Fruit fly (Drosophila melanogaster) whole organism, embryonic: ENCODE measurements around the gene Vps29.
A peak's percentile ranks its signal among the peaks of the same experiment; 100 is the strongest.

Experiments
- ATbp ChIP-seq: fragments of 200-800 bp; sonication (Bioruptor generic); optimal IDR thresholded peaks from 2 replicates; lab custom pipeline; 2017; ENCODE audit warnings: missing biosample characterization, mild to moderate bottlenecking, missing genetic modification characterization, missing genetic modification reagents
- Adf1 ChIP-seq: fragments of 200-800 bp; sonication (Bioruptor generic); IDR thresholded peaks from 2 replicates; pipeline ENCODE4 v1.3.6; 2022; ENCODE audit warnings: missing biosample characterization, missing genetic modification characterization
- Atf6 ChIP-seq: fragments of 200-800 bp; sonication (Bioruptor generic); IDR thresholded peaks from 2 replicates; pipeline ENCODE4 v1.3.6; 2022; ENCODE audit warnings: missing biosample characterization, missing genetic modification characterization
- CG10431 ChIP-seq: fragments of 200-800 bp; sonication (Bioruptor generic); optimal IDR thresholded peaks from 3 replicates; lab custom pipeline; 2018; ENCODE audit warnings: missing biosample characterization, mild to moderate bottlenecking, missing genetic modification characterization
- CG10462 ChIP-seq: fragments of 200-800 bp; sonication (Bioruptor generic); optimal IDR thresholded peaks from 2 replicates; lab custom pipeline; 2016; ENCODE audit warnings: missing biosample characterization, missing genetic modification characterization
- CG11093 ChIP-seq: fragments of 200-800 bp; sonication (Bioruptor generic); IDR thresholded peaks from 3 replicates; pipeline ENCODE4 v1.3.6; 2022; ENCODE audit warnings: missing biosample characterization, missing genetic modification characterization
- CG11398 ChIP-seq: fragments of 200-800 bp; sonication (Bioruptor generic); optimal IDR thresholded peaks from 2 replicates; lab custom pipeline; 2016; ENCODE audit warnings: missing biosample characterization, missing genetic modification characterization
- CG12299 ChIP-seq: fragments of 200-800 bp; sonication (Bioruptor generic); optimal IDR thresholded peaks from 2 replicates; lab custom pipeline; 2018; ENCODE audit warnings: missing biosample characterization, mild to moderate bottlenecking, missing genetic modification characterization
- CG12769 ChIP-seq: fragments of 200-800 bp; sonication (Bioruptor generic); optimal IDR thresholded peaks from 2 replicates; lab custom pipeline; 2019; ENCODE audit warnings: missing biosample characterization, mild to moderate bottlenecking, missing genetic modification characterization, moderate library complexity
- CG15011 ChIP-seq: fragments of 200-800 bp; sonication (Bioruptor generic); optimal IDR thresholded peaks from 3 replicates; lab custom pipeline; 2018; ENCODE audit warnings: missing biosample characterization, mild to moderate bottlenecking, missing genetic modification characterization
- CG18262 ChIP-seq: fragments of 200-800 bp; optimal IDR thresholded peaks from 3 replicates; lab custom pipeline; 2019; ENCODE audit warnings: missing biosample characterization, mild to moderate bottlenecking, missing genetic modification characterization, moderate library complexity
- CG1832 ChIP-seq: fragments of 200-800 bp; sonication (Bioruptor generic); optimal IDR thresholded peaks from 2 replicates; lab custom pipeline; 2017; ENCODE audit warnings: missing biosample characterization, mild to moderate bottlenecking, missing genetic modification characterization, inconsistent platforms
- CG18764 ChIP-seq: fragments of 200-800 bp; sonication (Bioruptor generic); optimal IDR thresholded peaks from 3 replicates; lab custom pipeline; 2016; ENCODE audit warnings: missing biosample characterization, missing genetic modification characterization
- CG2202 ChIP-seq: fragments of 200-800 bp; sonication (Bioruptor generic); optimal IDR thresholded peaks from 2 replicates; lab custom pipeline; 2018; ENCODE audit warnings: missing biosample characterization, mild to moderate bottlenecking, missing genetic modification characterization
- CG2678 ChIP-seq: fragments of 200-800 bp; sonication (Bioruptor generic); optimal IDR thresholded peaks from 3 replicates; lab custom pipeline; 2019; ENCODE audit warnings: missing biosample characterization, mild to moderate bottlenecking, missing genetic modification characterization, moderate library complexity
- CG2889 ChIP-seq: fragments of 200-800 bp; sonication (Bioruptor generic); IDR thresholded peaks from 3 replicates; pipeline ENCODE4 v1.3.6; 2022; ENCODE audit warnings: missing biosample characterization, missing genetic modification characterization
- CG30403 ChIP-seq: fragments of 200-800 bp; sonication (Bioruptor generic); optimal IDR thresholded peaks from 3 replicates; lab custom pipeline; 2016; ENCODE audit warnings: missing biosample characterization, missing genetic modification characterization
- CG33213 ChIP-seq: fragments of 200-800 bp; sonication (Bioruptor generic); optimal IDR thresholded peaks from 3 replicates; lab custom pipeline; 2016; ENCODE audit warnings: missing biosample characterization, missing genetic modification characterization
- CG3847 ChIP-seq: fragments of 200-800 bp; sonication (Bioruptor generic); IDR thresholded peaks from 2 replicates; pipeline ENCODE4 v1.3.6; 2022; ENCODE audit warnings: missing biosample characterization, missing genetic modification characterization
- CG42726 ChIP-seq: fragments of 200-800 bp; sonication (Bioruptor generic); IDR thresholded peaks from 2 replicates; pipeline ENCODE4 v1.3.6; 2022; ENCODE audit warnings: missing biosample characterization, missing genetic modification characterization; ENCODE audit not compliant: partially characterized antibody
- CG43689 ChIP-seq: fragments of 200-800 bp; sonication (Bioruptor generic); IDR thresholded peaks from 2 replicates; pipeline ENCODE4 v1.3.6; 2022; ENCODE audit warnings: missing biosample characterization, missing genetic modification characterization
- CG4854 ChIP-seq: fragments of 200-800 bp; sonication (Bioruptor generic); optimal IDR thresholded peaks from 2 replicates; lab custom pipeline; 2016; ENCODE audit warnings: missing biosample characterization, missing genetic modification characterization, inconsistent platforms
- CG5953 ChIP-seq: fragments of 200-800 bp; sonication (Bioruptor generic); IDR thresholded peaks from 2 replicates; pipeline ENCODE4 v1.3.6; 2022; ENCODE audit warnings: missing biosample characterization, missing genetic modification characterization
- CG7357 ChIP-seq: fragments of 200-800 bp; sonication (Bioruptor generic); IDR thresholded peaks from 3 replicates; pipeline ENCODE4 v1.3.6; 2022; ENCODE audit warnings: missing biosample characterization, missing genetic modification characterization
- CG7556 ChIP-seq: fragments of 200-800 bp; sonication (Bioruptor generic); optimal IDR thresholded peaks from 2 replicates; lab custom pipeline; 2017; ENCODE audit warnings: missing biosample characterization, mild to moderate bottlenecking, missing genetic modification characterization
- CG9215 ChIP-seq: fragments of 200-800 bp; sonication (Bioruptor generic); IDR thresholded peaks from 2 replicates; pipeline ENCODE4 v1.3.6; 2022; ENCODE audit warnings: missing biosample characterization, missing genetic modification characterization
- CG9609 ChIP-seq: fragments of 200-800 bp; sonication (Bioruptor generic); optimal IDR thresholded peaks from 3 replicates; lab custom pipeline; 2016; ENCODE audit warnings: missing biosample characterization, missing genetic modification characterization
- CoRest ChIP-seq: fragments of 200-800 bp; sonication (Bioruptor generic); optimal IDR thresholded peaks from 3 replicates; lab custom pipeline; 2018; ENCODE audit warnings: missing biosample characterization, mild to moderate bottlenecking, missing genetic modification characterization, moderate library complexity
- HHEX ChIP-seq: fragments of 200-800 bp; sonication (Bioruptor generic); optimal IDR thresholded peaks from 3 replicates; lab custom pipeline; 2017; ENCODE audit warnings: missing biosample characterization, mild to moderate bottlenecking, missing genetic modification characterization, missing genetic modification reagents
- HmgD ChIP-seq: fragments of 200-800 bp; sonication (Bioruptor generic); optimal IDR thresholded peaks from 3 replicates; lab custom pipeline; 2016; ENCODE audit warnings: missing biosample characterization, missing genetic modification characterization
- Poxn ChIP-seq: fragments of 200-800 bp; sonication (Bioruptor generic); IDR thresholded peaks from 2 replicates; pipeline ENCODE4 v1.3.6; 2022; ENCODE audit warnings: missing biosample characterization, missing genetic modification characterization
- Tbp ChIP-seq: fragments of >200 bp; optimal IDR thresholded peaks from 2 replicates; lab custom pipeline; 2018; ENCODE audit warnings: missing biosample characterization, missing genetic modification characterization
- ash1 ChIP-seq: fragments of 200-800 bp; sonication (Bioruptor generic); optimal IDR thresholded peaks from 2 replicates; lab custom pipeline; 2018; ENCODE audit warnings: missing biosample characterization, mild to moderate bottlenecking, missing genetic modification characterization
- cad ChIP-seq: fragments of >200 bp; optimal IDR thresholded peaks from 2 replicates; lab custom pipeline; 2017; ENCODE audit warnings: missing biosample characterization, missing genetic modification characterization
- caup ChIP-seq: fragments of 200-800 bp; sonication (Bioruptor generic); optimal IDR thresholded peaks from 3 replicates; lab custom pipeline; 2017; ENCODE audit warnings: missing biosample characterization, mild to moderate bottlenecking, missing genetic modification characterization, moderate library complexity; ENCODE audit not compliant: severe bottlenecking
- fd64A ChIP-seq: fragments of 200-800 bp; sonication (Bioruptor generic); optimal IDR thresholded peaks from 3 replicates; lab custom pipeline; 2018; ENCODE audit warnings: missing biosample characterization, mild to moderate bottlenecking, missing genetic modification characterization
- ftz-f1 ChIP-seq: fragments of 200-800 bp; sonication (Bioruptor generic); optimal IDR thresholded peaks from 2 replicates; lab custom pipeline; 2016; ENCODE audit warnings: missing biosample characterization, missing genetic modification characterization
- fu2 ChIP-seq: fragments of 200-800 bp; sonication (Bioruptor generic); optimal IDR thresholded peaks from 2 replicates; lab custom pipeline; 2016; ENCODE audit warnings: missing biosample characterization, missing genetic modification characterization
- gcm2 ChIP-seq: fragments of 200-800 bp; sonication (Bioruptor generic); optimal IDR thresholded peaks from 2 replicates; lab custom pipeline; 2016; ENCODE audit warnings: missing biosample characterization, missing genetic modification characterization
- gfzf ChIP-seq: fragments of 200-800 bp; sonication (Bioruptor generic); optimal IDR thresholded peaks from 2 replicates; lab custom pipeline; 2016; ENCODE audit warnings: missing biosample characterization, mild to moderate bottlenecking, missing genetic modification characterization, moderate library complexity
- h ChIP-seq: fragments of >200 bp; optimal IDR thresholded peaks from 2 replicates; lab custom pipeline; 2017
- hb ChIP-seq: fragments of 200-800 bp; sonication (Bioruptor generic); IDR thresholded peaks from 3 replicates; pipeline ENCODE4 v1.3.6; 2022; ENCODE audit warnings: missing biosample characterization, missing genetic modification characterization; ENCODE audit not compliant: partially characterized antibody
- insv ChIP-seq, 2 experiments: fragments of 200-800 bp; sonication (Bioruptor generic); optimal IDR thresholded peaks; 3 replicates each; lab custom pipeline; 2016 to 2018; ENCODE audit warnings: missing biosample characterization in 2 of 2, missing genetic modification characterization in 2 of 2
- jigr1 ChIP-seq: fragments of 200-800 bp; sonication (Bioruptor generic); IDR thresholded peaks from 3 replicates; pipeline ENCODE4 v1.3.6; 2022; ENCODE audit warnings: missing biosample characterization, missing genetic modification characterization
- nom ChIP-seq: fragments of 200-800 bp; sonication (Bioruptor generic); optimal IDR thresholded peaks from 2 replicates; lab custom pipeline; 2017; ENCODE audit warnings: missing biosample characterization, missing genetic modification characterization, mild to moderate bottlenecking, moderate library complexity, missing genetic modification reagents
- pho ChIP-seq: fragments of 200-800 bp; sonication (Bioruptor generic); optimal IDR thresholded peaks from 2 replicates; lab custom pipeline; 2016; ENCODE audit warnings: missing biosample characterization, missing genetic modification characterization
- psq ChIP-seq: fragments of 200-800 bp; sonication (Bioruptor generic); optimal IDR thresholded peaks from 2 replicates; lab custom pipeline; 2017; ENCODE audit warnings: missing biosample characterization, missing genetic modification characterization
- sc ChIP-seq, 3 experiments: fragments of >200 bp in 2 of 3; fragments of 200-800 bp in 1 of 3; sonication (Bioruptor generic) in 1 of 3; optimal IDR thresholded peaks; 2 replicates in 2 of 3; 3 replicates in 1 of 3; lab custom pipeline; 2017; ENCODE audit warnings: mild to moderate bottlenecking in 1 of 3, missing biosample characterization in 1 of 3, missing genetic modification characterization in 1 of 3, missing genetic modification reagents in 1 of 3
- tap ChIP-seq: fragments of 200-800 bp; optimal IDR thresholded peaks from 3 replicates; lab custom pipeline; 2019; ENCODE audit warnings: missing biosample characterization, mild to moderate bottlenecking, missing genetic modification characterization, moderate library complexity

Vps29 gene

dm6 chr2L:1185642-1186497 lies 35.3 kb downstream of the Vps29 start, which contains the start of gene CG5001 (continued):
- no peak for TF ChIP-seq hb (GFP tag; lab: Robert Waterston, UW)
- TF ChIP-seq sc (optimal IDR thresholded peaks at IDR 0.05; lab: Kevin White, UChicago) = no peak
- TF ChIP-seq sc (GFP tag; optimal IDR thresholded peaks at IDR 0.05; lab: Kevin White, UChicago) = peak; percentile 60
- peak; percentile 90 for TF ChIP-seq CG12769 (tag; lab: Kevin White, UChicago)
- TF ChIP-seq CG43689 (GFP tag; lab: Robert Waterston, UW) = peak; percentile 47; the same call in 1 of the 2 replicates
- peak; percentile 78 for TF ChIP-seq ATbp
- peak; percentile 92 for TF ChIP-seq CG2678
- no peak for TF ChIP-seq Tbp (GFP tag; lab: Kevin White, UChicago)
- TF ChIP-seq gcm2 = peak; percentile 77
- no peak for TF ChIP-seq CG15011 (GFP tag; lab: Kevin White, UChicago)
- TF ChIP-seq CG4854 = peak; percentile 63
- peak; percentile 91 for TF ChIP-seq tap (tag; lab: Kevin White, UChicago)
- TF ChIP-seq CoRest (tag; lab: Kevin White, UChicago) = peak; percentile 89
- peak; percentile 59 for TF ChIP-seq psq (GFP tag; lab: Kevin White, UChicago)
- TF ChIP-seq cad (GFP tag; lab: Kevin White, UChicago) = no peak
- TF ChIP-seq jigr1 = no peak
- peak; percentile 55; the same call in 2 of the 3 replicates for TF ChIP-seq CG11093
- TF ChIP-seq CG2202 = peak; percentile 68
- TF ChIP-seq pho (GFP tag; lab: Kevin White, UChicago) = peak; percentile 69
- TF ChIP-seq CG12299 = peak; percentile 81
- peak; percentile 73 for TF ChIP-seq caup (GFP tag; lab: Kevin White, UChicago)
- TF ChIP-seq Poxn (GFP tag; lab: Robert Waterston, UW) = no peak
- no peak for TF ChIP-seq CG11398 (GFP tag; lab: Kevin White, UChicago)
- TF ChIP-seq CG9609 = peak; percentile 57
- peak; percentile 40 for TF ChIP-seq ftz-f1
- TF ChIP-seq CG2889 = peak; percentile 28; the same call in 1 of the 3 replicates
- peak; percentile 88 for TF ChIP-seq CG30403 (GFP tag; lab: Kevin White, UChicago)
- TF ChIP-seq gfzf (GFP tag; lab: Kevin White, UChicago) = no peak
- peak; percentile 50 for TF ChIP-seq fd64A (GFP tag; lab: Kevin White, UChicago)
- TF ChIP-seq Adf1 (GFP tag; lab: Robert Waterston, UW) = peak; percentile 61
- TF ChIP-seq CG42726 (GFP tag; lab: Robert Waterston, UW) = no peak
- TF ChIP-seq insv (GFP tag; optimal IDR thresholded peaks at IDR 0.05; lab: Kevin White, UChicago) = peak in 1 of 2 experiments; percentile 7
- TF ChIP-seq HmgD (GFP tag; lab: Kevin White, UChicago) = no peak
- TF ChIP-seq CG10462 (GFP tag; lab: Kevin White, UChicago) = peak; percentile 50
- TF ChIP-seq h (lab: Kevin White, UChicago) = no peak
- no peak for TF ChIP-seq CG18764 (GFP tag; lab: Kevin White, UChicago)
- TF ChIP-seq CG5953 = peak; percentile 74; the same call in 1 of the 2 replicates
- peak; percentile 85 for TF ChIP-seq HHEX (GFP tag; lab: Kevin White, UChicago)
- peak; percentile 33 for TF ChIP-seq fu2 (GFP tag; lab: Kevin White, UChicago)
- peak; percentile 60 for TF ChIP-seq CG33213 (GFP tag; lab: Kevin White, UChicago)
- TF ChIP-seq Atf6 (GFP tag; lab: Robert Waterston, UW) = peak; percentile 88
- peak; percentile 76 for TF ChIP-seq CG9215 (GFP tag; lab: Robert Waterston, UW)
- peak; percentile 74 for TF ChIP-seq CG3847
- peak; percentile 82 for TF ChIP-seq CG7556 (GFP tag; lab: Kevin White, UChicago)
- TF ChIP-seq ash1 (GFP tag; lab: Kevin White, UChicago) = peak; percentile 39
- TF ChIP-seq CG18262 (tag; lab: Kevin White, UChicago) = peak; percentile 90
- TF ChIP-seq CG1832 = no peak
- peak; percentile 97 for TF ChIP-seq CG10431
- TF ChIP-seq CG7357 = 0 out of 3 replicates have a peak, but pooled peaks have one; percentile 37
- peak; percentile 54 for TF ChIP-seq nom (GFP tag; lab: Kevin White, UChicago)
